Fruit fly (Drosophila melanogaster) whole organism, embryonic: ENCODE data around the gene CG13085.

Experiments used
- Ada2b ChIP-seq: fragments of 200-800 bp; sonication (Bioruptor generic); IDR thresholded peaks from 2 replicates; pipeline ENCODE4 v1.3.6; 2022; ENCODE audit warnings: missing biosample characterization, missing genetic modification characterization
- Adf1 ChIP-seq: fragments of 200-800 bp; sonication (Bioruptor generic); IDR thresholded peaks from 2 replicates; pipeline ENCODE4 v1.3.6; 2022; ENCODE audit warnings: missing biosample characterization, missing genetic modification characterization
- Atf3 ChIP-seq: fragments of 200-800 bp; sonication (Bioruptor generic); optimal IDR thresholded peaks from 3 replicates; lab custom pipeline; 2016; ENCODE audit warnings: missing biosample characterization, missing genetic modification characterization
- CG10543 ChIP-seq: fragments of 200-800 bp; sonication (Bioruptor generic); optimal IDR thresholded peaks from 3 replicates; lab custom pipeline; 2017; ENCODE audit warnings: missing biosample characterization, mild to moderate bottlenecking, missing genetic modification characterization, moderate library complexity
- CG11504 ChIP-seq: fragments of 200-800 bp; sonication (Bioruptor generic); optimal IDR thresholded peaks from 3 replicates; lab custom pipeline; 2019; ENCODE audit warnings: missing biosample characterization, mild to moderate bottlenecking, missing genetic modification characterization, moderate library complexity
- CG11695 ChIP-seq: fragments of 200-800 bp; sonication (Bioruptor generic); IDR thresholded peaks from 3 replicates; pipeline ENCODE4 v1.3.6; 2022; ENCODE audit warnings: missing biosample characterization, missing genetic modification characterization
- CG12299 ChIP-seq: fragments of 200-800 bp; sonication (Bioruptor generic); optimal IDR thresholded peaks from 2 replicates; lab custom pipeline; 2018; ENCODE audit warnings: missing biosample characterization, mild to moderate bottlenecking, missing genetic modification characterization
- CG12769 ChIP-seq: fragments of 200-800 bp; sonication (Bioruptor generic); optimal IDR thresholded peaks from 2 replicates; lab custom pipeline; 2019; ENCODE audit warnings: missing biosample characterization, mild to moderate bottlenecking, missing genetic modification characterization, moderate library complexity
- CG13894 ChIP-seq: fragments of 200-800 bp; sonication (Bioruptor generic); optimal IDR thresholded peaks from 3 replicates; lab custom pipeline; 2018; ENCODE audit warnings: missing biosample characterization, mild to moderate bottlenecking, missing genetic modification characterization, moderate library complexity
- CG14710 ChIP-seq: fragments of 200-800 bp; sonication (Bioruptor generic); optimal IDR thresholded peaks from 3 replicates; lab custom pipeline; 2019; ENCODE audit warnings: missing biosample characterization, mild to moderate bottlenecking, missing genetic modification characterization, moderate library complexity
- CG15696 ChIP-seq: fragments of 200-800 bp; sonication (Bioruptor generic); optimal IDR thresholded peaks from 2 replicates; lab custom pipeline; 2019; ENCODE audit warnings: missing biosample characterization, mild to moderate bottlenecking, missing genetic modification characterization, moderate library complexity
- CG30431 ChIP-seq: fragments of 200-800 bp; sonication (Bioruptor generic); optimal IDR thresholded peaks from 2 replicates; lab custom pipeline; 2017; ENCODE audit warnings: missing biosample characterization, missing genetic modification characterization
- CG33213 ChIP-seq: fragments of 200-800 bp; sonication (Bioruptor generic); optimal IDR thresholded peaks from 3 replicates; lab custom pipeline; 2016; ENCODE audit warnings: missing biosample characterization, missing genetic modification characterization
- CG33557 ChIP-seq: fragments of 200-800 bp; sonication (Bioruptor generic); optimal IDR thresholded peaks from 2 replicates; lab custom pipeline; 2019; ENCODE audit warnings: missing biosample characterization, mild to moderate bottlenecking, missing genetic modification characterization, moderate library complexity
- CG6175 ChIP-seq: fragments of 200-800 bp; sonication (Bioruptor generic); IDR thresholded peaks from 3 replicates; pipeline ENCODE4 v1.3.6; 2022; ENCODE audit warnings: missing biosample characterization, missing genetic modification characterization
- CG7556 ChIP-seq: fragments of 200-800 bp; sonication (Bioruptor generic); optimal IDR thresholded peaks from 2 replicates; lab custom pipeline; 2017; ENCODE audit warnings: missing biosample characterization, mild to moderate bottlenecking, missing genetic modification characterization
- CG7928 ChIP-seq: fragments of 200-800 bp; sonication (Bioruptor generic); optimal IDR thresholded peaks from 2 replicates; lab custom pipeline; 2017; ENCODE audit warnings: missing biosample characterization, mild to moderate bottlenecking, missing genetic modification characterization
- CG8089 ChIP-seq: fragments of 200-800 bp; sonication (Bioruptor generic); optimal IDR thresholded peaks from 3 replicates; lab custom pipeline; 2016; ENCODE audit warnings: missing biosample characterization, missing genetic modification characterization
- Deaf1 ChIP-seq: fragments of 200-800 bp; optimal IDR thresholded peaks from 3 replicates; lab custom pipeline; 2019; ENCODE audit warnings: missing biosample characterization, mild to moderate bottlenecking, missing genetic modification characterization, moderate library complexity
- Dip3 ChIP-seq: fragments of 200-800 bp; sonication (Bioruptor generic); optimal IDR thresholded peaks from 3 replicates; lab custom pipeline; 2016; ENCODE audit warnings: missing biosample characterization, missing genetic modification characterization
- E2f2 ChIP-seq: fragments of 200-800 bp; sonication (Bioruptor generic); IDR thresholded peaks from 2 replicates; pipeline ENCODE4 v1.3.6; 2022; ENCODE audit warnings: missing biosample characterization, missing genetic modification characterization
- Ets65A ChIP-seq: fragments of 200-800 bp; sonication (Bioruptor generic); peaks from one replicate; lab custom pipeline; 2016; ENCODE audit warnings: missing biosample characterization, missing genetic modification characterization
- HmgZ ChIP-seq: fragments of 200-800 bp; sonication (Bioruptor generic); optimal IDR thresholded peaks from 2 replicates; lab custom pipeline; 2018; ENCODE audit warnings: missing biosample characterization, mild to moderate bottlenecking, missing genetic modification characterization
- Hmr ChIP-seq: fragments of 200-800 bp; sonication (Bioruptor generic); optimal IDR thresholded peaks from 3 replicates; lab custom pipeline; 2017; ENCODE audit warnings: mild to moderate bottlenecking, missing biosample characterization, missing genetic modification reagents, missing genetic modification characterization
- Hr3 ChIP-seq: fragments of 200-800 bp; sonication (Bioruptor generic); optimal IDR thresholded peaks from 3 replicates; lab custom pipeline; 2016; ENCODE audit warnings: missing biosample characterization, missing genetic modification characterization
- Hr39 ChIP-seq: fragments of >200 bp; optimal IDR thresholded peaks from 2 replicates; lab custom pipeline; 2017
- Lhr ChIP-seq: fragments of 200-800 bp; sonication (Bioruptor generic); optimal IDR thresholded peaks from 3 replicates; lab custom pipeline; 2017; ENCODE audit warnings: mild to moderate bottlenecking, missing biosample characterization, missing genetic modification reagents, missing genetic modification characterization
- MTF-1 ChIP-seq: fragments of 200-800 bp; sonication (Bioruptor generic); optimal IDR thresholded peaks from 2 replicates; lab custom pipeline; 2018; ENCODE audit warnings: missing biosample characterization, mild to moderate bottlenecking, missing genetic modification characterization, borderline replicate concordance
- Rx ChIP-seq: fragments of 200-800 bp; sonication (Bioruptor generic); IDR thresholded peaks from 2 replicates; pipeline ENCODE4 v1.3.6; 2022; ENCODE audit warnings: missing biosample characterization, missing genetic modification characterization
- Tbp ChIP-seq: fragments of >200 bp; optimal IDR thresholded peaks from 2 replicates; lab custom pipeline; 2018; ENCODE audit warnings: missing biosample characterization, missing genetic modification characterization
- abd-A ChIP-seq: fragments of 200-800 bp; sonication (Bioruptor generic); optimal IDR thresholded peaks from 3 replicates; lab custom pipeline; 2019; ENCODE audit warnings: missing biosample characterization, mild to moderate bottlenecking, missing genetic modification characterization, moderate library complexity
- bigmax ChIP-seq: fragments of 200-800 bp; sonication (Bioruptor generic); optimal IDR thresholded peaks from 2 replicates; lab custom pipeline; 2018; ENCODE audit warnings: missing biosample characterization, mild to moderate bottlenecking, missing genetic modification characterization
- cg ChIP-seq: fragments of 200-800 bp; sonication (Bioruptor generic); optimal IDR thresholded peaks from 3 replicates; lab custom pipeline; 2019; ENCODE audit warnings: missing biosample characterization, mild to moderate bottlenecking, missing genetic modification characterization, moderate library complexity
- chinmo ChIP-seq: fragments of 200-800 bp; sonication (Bioruptor generic); IDR thresholded peaks from 4 replicates; pipeline ENCODE4 v1.3.6; 2022; ENCODE audit warnings: missing biosample characterization, missing genetic modification characterization; ENCODE audit not compliant: partially characterized antibody
- crol ChIP-seq: fragments of 200-800 bp; sonication (Bioruptor generic); IDR thresholded peaks from 2 replicates; pipeline ENCODE4 v1.3.6; 2022; ENCODE audit warnings: missing biosample characterization, missing genetic modification characterization
- grau ChIP-seq: fragments of 200-800 bp; optimal IDR thresholded peaks from 3 replicates; lab custom pipeline; 2019; ENCODE audit warnings: missing biosample characterization, mild to moderate bottlenecking, missing genetic modification characterization, moderate library complexity
- ham ChIP-seq: fragments of 200-800 bp; sonication (Bioruptor generic); IDR thresholded peaks from 2 replicates; pipeline ENCODE4 v1.3.6; 2022; ENCODE audit warnings: missing biosample characterization, missing genetic modification characterization
- hb ChIP-seq: fragments of 200-800 bp; sonication (Bioruptor generic); IDR thresholded peaks from 3 replicates; pipeline ENCODE4 v1.3.6; 2022; ENCODE audit warnings: missing biosample characterization, missing genetic modification characterization; ENCODE audit not compliant: partially characterized antibody
- run ChIP-seq: fragments of 200-800 bp; sonication (Bioruptor generic); optimal IDR thresholded peaks from 3 replicates; lab custom pipeline; 2018; ENCODE audit warnings: missing biosample characterization, mild to moderate bottlenecking, missing genetic modification characterization
- sd ChIP-seq: fragments of 200-800 bp; sonication (Bioruptor generic); optimal IDR thresholded peaks from 3 replicates; lab custom pipeline; 2018; ENCODE audit warnings: missing biosample characterization, mild to moderate bottlenecking, missing genetic modification characterization, moderate library complexity
- sima ChIP-seq: fragments of 200-800 bp; sonication (Bioruptor generic); optimal IDR thresholded peaks from 2 replicates; lab custom pipeline; 2016; ENCODE audit warnings: missing biosample characterization, missing genetic modification characterization
- sna ChIP-seq: fragments of 200-800 bp; sonication (Bioruptor generic); IDR thresholded peaks from 2 replicates; pipeline ENCODE4 v1.3.6; 2022; ENCODE audit warnings: missing biosample characterization, missing genetic modification characterization; ENCODE audit not compliant: partially characterized antibody
- sqz ChIP-seq: fragments of 200-800 bp; sonication (Bioruptor generic); optimal IDR thresholded peaks from 3 replicates; lab custom pipeline; 2018; ENCODE audit warnings: missing biosample characterization, mild to moderate bottlenecking, missing genetic modification characterization
- sr ChIP-seq: fragments of 200-800 bp; sonication (Bioruptor generic); IDR thresholded peaks from 3 replicates; pipeline ENCODE4 v1.3.6; 2022; ENCODE audit warnings: missing biosample characterization, missing genetic modification characterization
- tna ChIP-seq: fragments of 200-800 bp; sonication (Bioruptor generic); IDR thresholded peaks from 2 replicates; pipeline ENCODE4 v1.3.6; 2022; ENCODE audit warnings: missing biosample characterization, missing genetic modification characterization; ENCODE audit not compliant: partially characterized antibody
- vfl ChIP-seq: fragments of 200-800 bp; sonication (Bioruptor generic); optimal IDR thresholded peaks from 2 replicates; lab custom pipeline; 2016; ENCODE audit warnings: missing biosample characterization, missing genetic modification characterization
- zfh2 ChIP-seq: fragments of 200-800 bp; sonication (Bioruptor generic); optimal IDR thresholded peaks from 2 replicates; lab custom pipeline; 2016; ENCODE audit warnings: missing biosample characterization, missing genetic modification characterization

The CG13085 gene

dm6 chr2L:19403398-19403797 lies 20.5 kb upstream of the CG13085 start:
- TF ChIP-seq CG14710 (no peak), sqz (GFP tag; lab: Kevin White, UChicago) (no peak), CG11695 (GFP tag; lab: Robert Waterston, UW) (no peak), Lhr (GFP tag; lab: Kevin White, UChicago) (no peak), run (no peak), sna (GFP tag; lab: Robert Waterston, UW) (no peak), CG11504 (tag; lab: Kevin White, UChicago) (peak; percentile 52), CG33213 (no peak), ham (GFP tag; lab: Robert Waterston, UW) (no peak), sr (GFP tag; lab: Robert Waterston, UW) (peak; percentile 74; the same call in 2 of the 3 replicates), Dip3 (GFP tag; lab: Kevin White, UChicago) (no peak), E2f2 (GFP tag; lab: Robert Waterston, UW) (no peak), CG8089 (no peak), Hr3 (no peak), CG13894 (tag; lab: Kevin White, UChicago) (no peak), Rx (GFP tag; lab: Robert Waterston, UW) (no peak), CG12769 (tag; lab: Kevin White, UChicago) (peak; percentile 12), Atf3 (no peak), CG7928 (GFP tag; lab: Kevin White, UChicago) (no peak), Tbp (no peak), HmgZ (no peak), Hmr (GFP tag; lab: Kevin White, UChicago) (no peak), Adf1 (GFP tag; lab: Robert Waterston, UW) (no peak), CG7556 (GFP tag; lab: Kevin White, UChicago) (no peak), Hr39 (lab: Kevin White, UChicago) (no peak), zfh2 (GFP tag; lab: Kevin White, UChicago) (no peak), CG30431 (no peak), hb (GFP tag; lab: Robert Waterston, UW) (0 out of 3 replicates have a peak, but pooled peaks have one; percentile 32), Ets65A (GFP tag; lab: Kevin White, UChicago) (peak; percentile 23)
- TF ChIP-seq, all 482 proteins: peak for 5

- peak; percentile 35 for TF ChIP-seq sd
- peak; percentile 42 for TF ChIP-seq crol (GFP tag; lab: Robert Waterston, UW)
- TF ChIP-seq CG10543 (GFP tag; lab: Kevin White, UChicago), result peak; percentile 74
- TF ChIP-seq bigmax, result no peak
- TF ChIP-seq CG6175 (GFP tag; lab: Robert Waterston, UW), result no peak
- TF ChIP-seq CG12769 (tag; lab: Kevin White, UChicago), result peak; percentile 17
- no peak for TF ChIP-seq tna (GFP tag; lab: Robert Waterston, UW)
- no peak for TF ChIP-seq CG12299 (tag; lab: Kevin White, UChicago)
- TF ChIP-seq cg (GFP tag; lab: Kevin White, UChicago), result peak; percentile 4
- TF ChIP-seq sima (GFP tag; lab: Kevin White, UChicago), result no peak
- no peak for TF ChIP-seq CG33557 (GFP tag; lab: Kevin White, UChicago)
- TF ChIP-seq MTF-1, result peak; percentile 93
- peak; percentile 4 for TF ChIP-seq abd-A (tag; lab: Kevin White, UChicago)
- no peak for TF ChIP-seq CG7928 (GFP tag; lab: Kevin White, UChicago)
- peak; percentile 86 for TF ChIP-seq sr (GFP tag; lab: Robert Waterston, UW)
- no peak for TF ChIP-seq Ada2b (GFP tag; lab: Robert Waterston, UW)
- peak; percentile 68 for TF ChIP-seq Deaf1 (tag; lab: Kevin White, UChicago)
- no peak for TF ChIP-seq grau (tag; lab: Kevin White, UChicago)
- 0 out of 4 replicates have a peak, but pooled peaks have one; percentile 29 for TF ChIP-seq chinmo (GFP tag; lab: Robert Waterston, UW)
- no peak for TF ChIP-seq CG15696 (tag; lab: Kevin White, UChicago)
- TF ChIP-seq CG11695 (GFP tag; lab: Robert Waterston, UW), result no peak
- TF ChIP-seq vfl (GFP tag; lab: Kevin White, UChicago), result no peak
Measured at dm6 chr2L:19404804-19405203, 19.0 kb upstream of the CG13085 start.
